Worm (Caenorhabditis elegans) whole organism, young adult: ENCODE results near the gene cyn-10.

Experiments
- F23B12.7 ChIP-seq: sonication (generic microtip); optimal IDR thresholded peaks from 2 replicates; lab custom pipeline; 2017; ENCODE audit warnings: missing genetic modification characterization, mild to moderate bottlenecking, missing compliant biosample characterization, antibody characterized with exemption, moderate library complexity; ENCODE audit not compliant: insufficient read depth
- atf-7 ChIP-seq: sonication (generic microtip); optimal IDR thresholded peaks from 2 replicates; lab custom pipeline; 2017; ENCODE audit warnings: mild to moderate bottlenecking, missing genetic modification characterization, missing compliant biosample characterization
- lir-1 ChIP-seq: fragments of 200-800 bp; sonication (Bioruptor generic); conservative IDR thresholded peaks from 2 replicates; pipeline ENCODE4 v1.3.6; 2022; ENCODE audit warnings: missing genetic modification reagents, missing genetic modification characterization, missing compliant biosample characterization
- sea-2 ChIP-seq: fragments of 200-800 bp; sonication (Bioruptor generic); IDR thresholded peaks from 2 replicates; pipeline ENCODE4 v1.3.6; 2022; ENCODE audit warnings: missing genetic modification characterization, missing compliant biosample characterization

- TF ChIP-seq atf-7 (no peak), lir-1 (GFP tag; lab: Robert Waterston, UW) (no peak), F23B12.7 (tag; lab: Kevin White, UChicago) (no peak), sea-2 (GFP tag; lab: Robert Waterston, UW) (no peak)
Measured at ce11 chrII:6937057-6937456, 23.9 kb upstream of the cyn-10 start.
